Worm (Caenorhabditis elegans) whole organism, mixed stage, embryonic: ENCODE measurements around the gene hecd-1.

ENCODE experiments used
- ces-1 ChIP-seq: fragments of 150-350 bp; optimal IDR thresholded peaks from 2 replicates; lab custom pipeline; 2014; ENCODE audit warnings: missing biosample characterization, missing genetic modification reagents, missing genetic modification characterization
- elt-3 ChIP-seq: fragments of 150-350 bp; optimal IDR thresholded peaks from 2 replicates; lab custom pipeline; 2014; ENCODE audit warnings: missing biosample characterization, missing genetic modification characterization
- mab-5 ChIP-seq: fragments of 150-350 bp; optimal IDR thresholded peaks from 2 replicates; lab custom pipeline; 2014; ENCODE audit warnings: missing biosample characterization, missing genetic modification characterization
- mep-1 ChIP-seq: fragments of 150-350 bp; optimal IDR thresholded peaks from 2 replicates; lab custom pipeline; 2017; ENCODE audit warnings: missing biosample characterization, missing genetic modification reagents, missing genetic modification characterization, inconsistent platforms
- nhr-237 ChIP-seq: fragments of 150-350 bp; optimal IDR thresholded peaks from 2 replicates; lab custom pipeline; 2014; ENCODE audit warnings: missing biosample characterization, missing genetic modification characterization
- pha-4 ChIP-seq: fragments of 150-350 bp; optimal IDR thresholded peaks from 2 replicates; lab custom pipeline; 2018; ENCODE audit warnings: missing biosample characterization, missing genetic modification reagents, missing genetic modification characterization
- snpc-4 ChIP-seq: fragments of 150-350 bp; optimal IDR thresholded peaks from 2 replicates; lab custom pipeline; 2014; ENCODE audit warnings: missing biosample characterization, missing genetic modification characterization
- unc-39 ChIP-seq: fragments of 150-350 bp; optimal IDR thresholded peaks from 2 replicates; lab custom pipeline; 2014; ENCODE audit warnings: missing biosample characterization, missing genetic modification characterization
- unc-62 ChIP-seq: fragments of 150-350 bp; optimal IDR thresholded peaks from 2 replicates; lab custom pipeline; 2014; ENCODE audit warnings: missing biosample characterization, missing genetic modification reagents, missing genetic modification characterization
- ztf-11 ChIP-seq: fragments of 150-350 bp; optimal IDR thresholded peaks from 2 replicates; lab custom pipeline; 2014; ENCODE audit warnings: missing biosample characterization, missing genetic modification characterization

- no peak for TF ChIP-seq mep-1 (tag; lab: Kevin White, UChicago)
- no peak for TF ChIP-seq unc-39 (tag; lab: Kevin White, UChicago)
- no peak for TF ChIP-seq nhr-237 (tag; lab: Kevin White, UChicago)
- TF ChIP-seq ztf-11 (tag; lab: Kevin White, UChicago): no peak
- no peak for TF ChIP-seq mab-5 (tag; lab: Kevin White, UChicago)
- TF ChIP-seq elt-3 (tag; lab: Kevin White, UChicago): no peak
- TF ChIP-seq pha-4 (tag; lab: Kevin White, UChicago): no peak
- no peak for TF ChIP-seq unc-62
- TF ChIP-seq ces-1 (GFP tag; lab: Kevin White, UChicago): no peak
- no peak for TF ChIP-seq snpc-4
Measured at ce11 chrIV:7158161-7158560, 13.6 kb upstream of the hecd-1 start.
